Worm (Caenorhabditis elegans) whole organism, L2 larva: Measurements from ENCODE around the gene clec-228.

Experiments used
- C34F6.9 ChIP-seq: fragments of 150-350 bp; optimal IDR thresholded peaks from 2 replicates; lab custom pipeline; 2014; ENCODE audit warnings: missing biosample characterization, missing genetic modification characterization
- F13H6.1 ChIP-seq: sonication (generic microtip); optimal IDR thresholded peaks from 2 replicates; lab custom pipeline; 2016; ENCODE audit warnings: missing genetic modification characterization, missing compliant biosample characterization
- R02D3.7 ChIP-seq: fragments of 150-350 bp; optimal IDR thresholded peaks from 2 replicates; lab custom pipeline; 2014; ENCODE audit warnings: missing biosample characterization, missing genetic modification characterization
- ZK546.5 ChIP-seq: sonication (generic microtip); optimal IDR thresholded peaks from 2 replicates; lab custom pipeline; 2017; ENCODE audit warnings: missing biosample characterization, missing genetic modification characterization
- aly-2 ChIP-seq: fragments of 150-350 bp; optimal IDR thresholded peaks from 2 replicates; lab custom pipeline; 2014; ENCODE audit warnings: missing biosample characterization, missing genetic modification characterization
- ama-1 ChIP-seq: fragments of 150-350 bp; optimal IDR thresholded peaks from 2 replicates; lab custom pipeline; 2018; ENCODE audit warnings: inconsistent platforms
- ceh-82 ChIP-seq: fragments of 150-350 bp; optimal IDR thresholded peaks from 2 replicates; lab custom pipeline; 2014; ENCODE audit warnings: missing biosample characterization, missing genetic modification characterization
- crh-2 ChIP-seq: sonication (generic microtip); optimal IDR thresholded peaks from 2 replicates; lab custom pipeline; 2017; ENCODE audit warnings: missing biosample characterization, missing genetic modification characterization
- dmd-4 ChIP-seq: sonication (generic microtip); optimal IDR thresholded peaks from 2 replicates; lab custom pipeline; 2017; ENCODE audit warnings: missing biosample characterization, missing genetic modification characterization
- egl-27 ChIP-seq: sonication (generic microtip); optimal IDR thresholded peaks from 3 replicates; lab custom pipeline; 2017; ENCODE audit warnings: missing biosample characterization, missing genetic modification reagents, missing genetic modification characterization
- elt-1 ChIP-seq: fragments of 150-350 bp; optimal IDR thresholded peaks from 2 replicates; lab custom pipeline; 2014; ENCODE audit warnings: missing biosample characterization, missing genetic modification characterization
- elt-3 ChIP-seq: sonication (generic microtip); optimal IDR thresholded peaks from 2 replicates; lab custom pipeline; 2017; ENCODE audit warnings: missing biosample characterization, missing genetic modification characterization
- fos-1 ChIP-seq: fragments of 150-350 bp; optimal IDR thresholded peaks from 2 replicates; lab custom pipeline; 2014; ENCODE audit warnings: missing biosample characterization, missing genetic modification characterization
- gmeb-1 ChIP-seq: fragments of 150-350 bp; optimal IDR thresholded peaks from 2 replicates; lab custom pipeline; 2014; ENCODE audit warnings: missing biosample characterization, missing genetic modification characterization
- lin-13 ChIP-seq: fragments of 150-350 bp; optimal IDR thresholded peaks from 2 replicates; lab custom pipeline; 2014; ENCODE audit warnings: missing biosample characterization, missing genetic modification reagents, missing genetic modification characterization
- lin-39 ChIP-seq: fragments of 150-350 bp; optimal IDR thresholded peaks from 2 replicates; lab custom pipeline; 2014; ENCODE audit warnings: missing biosample characterization, missing genetic modification reagents, missing genetic modification characterization
- lsy-2 ChIP-seq, 2 experiments: fragments of 150-350 bp in 1 of 2; sonication (generic microtip) in 1 of 2; optimal IDR thresholded peaks; 2 replicates each; lab custom pipeline; 2014 to 2017; ENCODE audit warnings: missing biosample characterization in 2 of 2, missing genetic modification characterization in 2 of 2
- mbf-1 ChIP-seq: sonication (generic microtip); optimal IDR thresholded peaks from 2 replicates; lab custom pipeline; 2017; ENCODE audit warnings: missing biosample characterization, missing genetic modification characterization
- nhr-10 ChIP-seq: sonication (generic microtip); optimal IDR thresholded peaks from 2 replicates; lab custom pipeline; 2017; ENCODE audit warnings: missing biosample characterization, missing genetic modification characterization
- nhr-11 ChIP-seq: fragments of 150-350 bp; optimal IDR thresholded peaks from 2 replicates; lab custom pipeline; 2014; ENCODE audit warnings: missing biosample characterization, missing genetic modification characterization
- nhr-12 ChIP-seq: fragments of 150-350 bp; optimal IDR thresholded peaks from 2 replicates; lab custom pipeline; 2014; ENCODE audit warnings: missing biosample characterization, missing genetic modification characterization
- nhr-129 ChIP-seq: fragments of 150-350 bp; optimal IDR thresholded peaks from 2 replicates; lab custom pipeline; 2014; ENCODE audit warnings: missing biosample characterization, missing genetic modification characterization
- nhr-21 ChIP-seq: fragments of 150-350 bp; optimal IDR thresholded peaks from 2 replicates; lab custom pipeline; 2014; ENCODE audit warnings: missing biosample characterization, missing genetic modification characterization
- nhr-23 ChIP-seq: fragments of 150-350 bp; optimal IDR thresholded peaks from 2 replicates; lab custom pipeline; 2014; ENCODE audit warnings: missing biosample characterization, missing genetic modification reagents, missing genetic modification characterization
- nhr-237 ChIP-seq: fragments of 150-350 bp; optimal IDR thresholded peaks from 2 replicates; lab custom pipeline; 2014; ENCODE audit warnings: missing biosample characterization, missing genetic modification characterization
- nhr-25 ChIP-seq: fragments of 150-350 bp; sonication (generic microtip); optimal IDR thresholded peaks from 3 replicates; lab custom pipeline; 2014; ENCODE audit warnings: missing biosample characterization, missing genetic modification characterization
- nhr-6 ChIP-seq: fragments of 150-350 bp; optimal IDR thresholded peaks from 2 replicates; lab custom pipeline; 2014; ENCODE audit warnings: missing biosample characterization, missing genetic modification characterization
- peb-1 ChIP-seq: fragments of 150-350 bp; optimal IDR thresholded peaks from 2 replicates; lab custom pipeline; 2014; ENCODE audit warnings: missing biosample characterization, missing genetic modification characterization
- sem-4 ChIP-seq: fragments of 150-350 bp; optimal IDR thresholded peaks from 2 replicates; lab custom pipeline; 2014; ENCODE audit warnings: missing biosample characterization, missing genetic modification reagents, missing genetic modification characterization
- sma-9 ChIP-seq, 2 experiments: fragments of 150-350 bp in 1 of 2; sonication (generic microtip) in 1 of 2; optimal IDR thresholded peaks; 2 replicates each; lab custom pipeline; 2014 to 2016; ENCODE audit warnings: missing genetic modification characterization in 2 of 2, mild to moderate bottlenecking in 1 of 2, missing biosample characterization in 1 of 2, missing compliant biosample characterization in 1 of 2, missing genetic modification reagents in 1 of 2, moderate library complexity in 1 of 2
- snpc-4 ChIP-seq: fragments of 150-350 bp; optimal IDR thresholded peaks from 2 replicates; lab custom pipeline; 2014; ENCODE audit warnings: missing biosample characterization, missing genetic modification characterization
- unc-62 ChIP-seq: fragments of 150-350 bp; optimal IDR thresholded peaks from 2 replicates; lab custom pipeline; 2014; ENCODE audit warnings: missing biosample characterization, missing genetic modification reagents, missing genetic modification characterization
- ztf-1 ChIP-seq: fragments of 200-800 bp; sonication (Bioruptor generic); conservative IDR thresholded peaks from 2 replicates; pipeline ENCODE4 v1.3.6; 2022; ENCODE audit warnings: missing genetic modification characterization, missing compliant biosample characterization
- ztf-4 ChIP-seq: fragments of 150-350 bp; optimal IDR thresholded peaks from 2 replicates; lab custom pipeline; 2014; ENCODE audit warnings: missing biosample characterization, missing genetic modification characterization

Gene clec-228

ce11 chrV:15310780-15311179, 28.5 kb downstream of the clec-228 start, which contains the start of gene irld-62:
Gene irld-62, plus strand, starts transcription at chrV:15311080.
- TF ChIP-seq lin-39 (tag; lab: Kevin White, UChicago) (no peak), fos-1 (tag; lab: Kevin White, UChicago) (no peak), crh-2 (no peak), peb-1 (no peak), ama-1 (lab: Kevin White, UChicago) (no peak), ceh-82 (tag; lab: Kevin White, UChicago) (no peak), nhr-12 (tag; lab: Kevin White, UChicago) (no peak), snpc-4 (tag; lab: Kevin White, UChicago) (no peak), nhr-129 (tag; lab: Kevin White, UChicago) (no peak), F13H6.1 (no peak), ztf-4 (tag; lab: Kevin White, UChicago) (no peak), lin-13 (GFP tag; lab: Kevin White, UChicago) (no peak), egl-27 (tag; lab: Kevin White, UChicago) (no peak), gmeb-1 (tag; lab: Kevin White, UChicago) (no peak), elt-3 (tag; lab: Kevin White, UChicago) (no peak), ztf-1 (GFP tag; lab: Robert Waterston, UW) (no peak), nhr-237 (tag; lab: Kevin White, UChicago) (no peak)

DNA sequence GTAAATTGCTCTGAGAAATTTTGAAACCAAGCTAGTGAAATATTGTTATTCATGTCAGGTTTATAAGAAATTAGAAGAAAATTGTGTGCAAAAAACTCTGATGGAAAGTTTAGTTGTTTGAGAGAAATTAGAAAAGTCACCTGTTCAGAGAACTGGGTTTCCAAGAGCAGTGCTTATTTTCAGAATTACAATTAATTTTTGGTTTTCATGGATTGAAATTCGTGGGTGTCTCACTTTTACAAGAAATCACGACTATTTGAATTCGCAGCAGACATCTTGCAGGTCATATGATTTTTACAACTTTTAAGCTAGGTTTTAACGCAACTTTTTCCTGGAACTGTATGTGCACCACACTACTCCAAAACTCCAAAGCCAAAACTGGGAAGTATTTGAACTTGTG, 30.3 kb downstream of the clec-228 start, which contains the start of gene srz-10:
Gene srz-10 (minus strand): TSS at position 88 of the 400 bp plus-strand sequence.
- TF ChIP-seq fos-1 (tag; lab: Kevin White, UChicago): no peak
- TF ChIP-seq nhr-6 (tag; lab: Kevin White, UChicago): no peak
- TF ChIP-seq aly-2 (tag; lab: Kevin White, UChicago): no peak
- TF ChIP-seq unc-62 (GFP tag; lab: Kevin White, UChicago): no peak
- no peak for TF ChIP-seq nhr-11 (tag; lab: Kevin White, UChicago)
- no peak for TF ChIP-seq R02D3.7
- TF ChIP-seq ceh-82 (tag; lab: Kevin White, UChicago): no peak
- TF ChIP-seq snpc-4 (tag; lab: Kevin White, UChicago): no peak
- TF ChIP-seq ztf-4 (tag; lab: Kevin White, UChicago): no peak
- TF ChIP-seq nhr-12 (tag; lab: Kevin White, UChicago): no peak
- TF ChIP-seq nhr-21: no peak
- no peak for TF ChIP-seq lsy-2 (tag; optimal IDR thresholded peaks at IDR 0.05; lab: Kevin White, UChicago)
- TF ChIP-seq C34F6.9 (tag; lab: Kevin White, UChicago): no peak
- TF ChIP-seq dmd-4 (tag; lab: Kevin White, UChicago): no peak
- no peak for TF ChIP-seq mbf-1 (tag; lab: Kevin White, UChicago)

DNA sequence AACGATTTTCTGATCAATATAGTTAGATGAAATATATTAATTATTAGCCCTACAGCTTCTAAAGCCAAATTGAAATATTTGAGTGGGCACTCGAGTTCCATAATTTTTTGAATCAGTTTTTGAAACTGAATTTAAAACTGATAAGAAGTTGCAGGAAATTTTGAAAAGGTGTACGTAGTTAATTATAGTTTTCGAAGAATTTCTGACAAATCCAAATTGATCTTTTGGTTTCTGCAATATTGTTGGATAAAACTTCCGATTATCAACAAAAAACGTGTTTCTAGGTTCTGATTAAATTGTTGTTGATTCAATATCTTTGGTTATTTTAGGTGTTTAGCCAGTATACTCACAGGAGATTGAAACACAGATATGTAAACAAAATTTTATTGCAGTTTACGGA, 32.5 kb downstream of the clec-228 start, which contains the start of gene T26H8.4:
Gene T26H8.4 (minus strand): TSS at position 101 of the 400 bp plus-strand sequence.
- TF ChIP-seq elt-1 (tag; lab: Kevin White, UChicago): no peak
- no peak for TF ChIP-seq nhr-10 (tag; lab: Kevin White, UChicago)

DNA sequence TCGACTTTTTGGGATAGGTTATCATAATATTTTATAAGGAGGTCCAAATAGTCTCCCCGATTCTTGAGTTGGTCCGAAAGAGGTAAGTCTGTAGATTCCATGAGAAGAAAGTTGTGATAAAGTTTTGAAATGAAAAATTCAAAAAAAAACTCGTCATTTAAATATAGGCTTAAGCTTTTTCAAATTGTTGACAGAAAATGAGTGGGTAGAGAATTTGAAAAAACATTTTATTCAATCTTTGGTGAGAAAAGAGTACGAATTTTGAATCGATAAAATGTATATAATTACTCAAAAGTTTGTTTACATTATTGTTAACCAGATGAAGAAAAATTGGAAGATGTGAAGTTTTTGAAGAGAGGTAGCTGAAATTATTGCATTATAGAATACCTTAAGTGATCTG, 33.8 kb downstream of the clec-228 start, which contains the start of gene T26H8.5:
Gene T26H8.5 (minus strand): TSS at position 101 of the 400 bp plus-strand sequence.
- TF ChIP-seq nhr-23 (tag; lab: Kevin White, UChicago): no peak
- TF ChIP-seq lin-13 (GFP tag; lab: Kevin White, UChicago): no peak
- no peak for TF ChIP-seq sem-4
- TF ChIP-seq lsy-2 (tag; optimal IDR thresholded peaks at IDR 0.05; lab: Kevin White, UChicago): no peak
- no peak for TF ChIP-seq elt-1 (tag; lab: Kevin White, UChicago)
- TF ChIP-seq nhr-12 (tag; lab: Kevin White, UChicago): no peak
- TF ChIP-seq ZK546.5 (tag; lab: Kevin White, UChicago): no peak
- no peak for TF ChIP-seq sma-9 (GFP tag; optimal IDR thresholded peaks at IDR 0.05; lab: Kevin White, UChicago)
- no peak for TF ChIP-seq sma-9 (tag; optimal IDR thresholded peaks at IDR 0.05; lab: Kevin White, UChicago)
- no peak for TF ChIP-seq nhr-21
- no peak for TF ChIP-seq ztf-4 (tag; lab: Kevin White, UChicago)
- TF ChIP-seq nhr-129 (tag; lab: Kevin White, UChicago): no peak
- TF ChIP-seq lin-39 (tag; lab: Kevin White, UChicago): no peak
- no peak for TF ChIP-seq ceh-82 (tag; lab: Kevin White, UChicago)
- TF ChIP-seq fos-1 (tag; lab: Kevin White, UChicago): no peak
- no peak for TF ChIP-seq nhr-10 (tag; lab: Kevin White, UChicago)
- TF ChIP-seq unc-62 (GFP tag; lab: Kevin White, UChicago): no peak
- no peak for TF ChIP-seq nhr-6 (tag; lab: Kevin White, UChicago)
- TF ChIP-seq F13H6.1: no peak
- TF ChIP-seq nhr-25 (tag; lab: Kevin White, UChicago): no peak
